Worm (Caenorhabditis elegans): Measurements from ENCODE around the gene Y22D7AR.2.

Gene Y22D7AR.2

ce11 chrIII:1705799-1706198, at the start of gene Y22D7AR.2, which contains the start of gene fbxa-13:
TSS of gene Y22D7AR.2 (plus strand) at chrIII:1705946.
TSS of gene fbxa-13 (minus strand) at chrIII:1705899.
- TF ChIP-seq unc-86 (tag; optimal IDR thresholded peaks at IDR 0.05): no peak
- no peak for TF ChIP-seq pag-3 (tag; optimal IDR thresholded peaks at IDR 0.05; ENCODE audit: borderline replicate concordance, insufficient read depth)
- no peak for TF ChIP-seq lir-3 (tag; optimal IDR thresholded peaks at IDR 0.05; ENCODE audit: poor library complexity)
- TF ChIP-seq hlh-4 (tag; optimal IDR thresholded peaks at IDR 0.05): no peak
- no peak for TF ChIP-seq C34B4.2 (tag; optimal IDR thresholded peaks at IDR 0.05)
- TF ChIP-seq nhr-71 (tag; optimal IDR thresholded peaks at IDR 0.05): no peak
- no peak for TF ChIP-seq sox-4 (tag; optimal IDR thresholded peaks at IDR 0.05)

DNA sequence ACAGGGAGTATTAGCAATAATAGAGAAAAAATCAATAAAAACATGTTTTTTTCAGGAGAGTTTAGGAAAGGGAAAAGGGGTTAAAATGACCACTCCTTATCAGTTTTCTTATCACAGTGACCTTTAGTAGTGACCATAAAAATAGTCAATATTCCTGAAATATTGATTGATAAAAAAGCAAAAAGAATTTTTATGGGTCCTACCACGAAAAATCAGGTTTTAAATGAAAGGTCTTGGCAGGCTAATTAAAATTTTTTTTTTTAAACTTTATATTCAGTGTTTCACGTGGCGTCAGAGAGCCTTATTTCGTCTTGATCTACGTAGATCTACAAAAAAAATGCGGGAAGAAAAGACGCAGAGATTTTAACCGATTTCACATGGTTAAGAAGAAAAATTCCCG, 48.4 kb upstream of the Y22D7AR.2 start, which contains the start of gene cht-4:
Gene cht-4, minus strand, starts transcription at position 101 of the 400 bp plus-strand sequence.
- TF ChIP-seq hpl-2 (GFP tag; optimal IDR thresholded peaks at IDR 0.05) (no peak), tbx-2 (tag; optimal IDR thresholded peaks at IDR 0.05) (no peak), sptf-1 (tag; optimal IDR thresholded peaks at IDR 0.05) (no peak)

ce11 chrIII:1659763-1660162, 46.0 kb upstream of the Y22D7AR.2 start, which contains the start of gene Y22D7AL.15:
TSS of gene Y22D7AL.15 (minus strand) at chrIII:1659863.
- TF ChIP-seq ceh-90 (tag; optimal IDR thresholded peaks at IDR 0.05): no peak
- TF ChIP-seq irx-1 (tag; optimal IDR thresholded peaks at IDR 0.05): no peak
- no peak for TF ChIP-seq sox-4 (tag; optimal IDR thresholded peaks at IDR 0.05)
- no peak for TF ChIP-seq fos-1 (tag; optimal IDR thresholded peaks at IDR 0.05)
- no peak for TF ChIP-seq egl-13 (tag; optimal IDR thresholded peaks at IDR 0.05)
- TF ChIP-seq sptf-1 (tag; optimal IDR thresholded peaks at IDR 0.05): no peak
- no peak for TF ChIP-seq ceh-8 (GFP tag; optimal IDR thresholded peaks at IDR 0.05)
- TF ChIP-seq xbp-1 (tag; optimal IDR thresholded peaks at IDR 0.05): no peak

DNA sequence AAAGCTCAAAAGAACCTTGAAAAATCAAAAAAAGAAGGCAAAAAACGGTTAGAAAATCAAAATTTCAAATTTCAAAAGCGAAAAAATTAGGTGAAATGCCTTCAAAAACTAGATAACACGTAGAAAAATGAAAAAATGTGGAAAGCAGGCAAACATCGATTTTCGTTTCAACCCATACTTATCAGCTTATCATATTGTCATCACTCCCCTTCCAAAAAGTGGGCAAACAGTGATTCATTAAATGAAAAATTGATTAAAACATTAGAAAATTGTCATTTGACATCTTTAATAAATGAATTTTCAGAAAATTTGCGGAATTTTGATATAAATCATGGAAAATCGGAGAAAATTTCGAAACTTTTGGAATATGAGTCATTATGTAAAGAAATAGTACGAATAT, 44.7 kb upstream of the Y22D7AR.2 start:
- TF ChIP-seq skn-1 (tag; optimal IDR thresholded peaks at IDR 0.05) (no peak), C16A3.4 (tag; optimal IDR thresholded peaks at IDR 0.05) (no peak), egl-27 (tag; optimal IDR thresholded peaks at IDR 0.05) (no peak), unc-62 (GFP tag; optimal IDR thresholded peaks at IDR 0.05) (no peak), efl-1 (optimal IDR thresholded peaks at IDR 0.05) (no peak), efl-1 (GFP tag; optimal IDR thresholded peaks at IDR 0.05 in 1 of 2) (peak in 1 of 2 experiments; percentile 20), elt-2 (tag; optimal IDR thresholded peaks at IDR 0.05) (peak; percentile 28)

ce11 chrIII:1662405-1662804, 43.3 kb upstream of the Y22D7AR.2 start:
- TF ChIP-seq nhr-85 (tag) (peak; percentile 15), mep-1 (tag; optimal IDR thresholded peaks at IDR 0.05) (no peak), nhr-12 (tag; optimal IDR thresholded peaks at IDR 0.05) (no peak), alr-1 (tag; optimal IDR thresholded peaks at IDR 0.05; ENCODE audit: borderline replicate concordance) (no peak)

ce11 chrIII:1663056-1663455, 42.7 kb upstream of the Y22D7AR.2 start:
- TF ChIP-seq mdl-1 (tag; optimal IDR thresholded peaks at IDR 0.05): no peak
- TF ChIP-seq hlh-17 (GFP tag; optimal IDR thresholded peaks at IDR 0.05; ENCODE audit: borderline replicate concordance): no peak
- no peak for TF ChIP-seq nhr-76 (tag; optimal IDR thresholded peaks at IDR 0.05)
- no peak for TF ChIP-seq F16B12.6 (tag; optimal IDR thresholded peaks at IDR 0.05)
- TF ChIP-seq zag-1 (tag; optimal IDR thresholded peaks at IDR 0.05): no peak
- TF ChIP-seq blmp-1 (tag; optimal IDR thresholded peaks at IDR 0.05): no peak
- no peak for TF ChIP-seq snu-23 (GFP tag; optimal IDR thresholded peaks at IDR 0.05)
- no peak for TF ChIP-seq alr-1 (tag; optimal IDR thresholded peaks at IDR 0.05; ENCODE audit: borderline replicate concordance)
- TF ChIP-seq skn-1 (tag; optimal IDR thresholded peaks at IDR 0.05): no peak
- TF ChIP-seq fos-1 (tag; optimal IDR thresholded peaks at IDR 0.05): no peak
- TF ChIP-seq fkh-4 (tag; optimal IDR thresholded peaks at IDR 0.05; ENCODE audit: borderline replicate concordance): no peak
- TF ChIP-seq nhr-84 (tag; optimal IDR thresholded peaks at IDR 0.05): no peak

Data from whole organism, L1 larva.